Worm (Caenorhabditis elegans) whole organism, mixed stage, embryonic: ENCODE data around the gene R13H4.7.

Source experiments
- lsy-2 ChIP-seq: fragments of 150-350 bp; optimal IDR thresholded peaks from 2 replicates; lab custom pipeline; 2014; ENCODE audit warnings: missing biosample characterization, missing genetic modification characterization
- snpc-4 ChIP-seq: fragments of 150-350 bp; optimal IDR thresholded peaks from 2 replicates; lab custom pipeline; 2014; ENCODE audit warnings: missing biosample characterization, missing genetic modification characterization
- unc-39 ChIP-seq: fragments of 150-350 bp; optimal IDR thresholded peaks from 2 replicates; lab custom pipeline; 2014; ENCODE audit warnings: missing biosample characterization, missing genetic modification characterization
- unc-62 ChIP-seq: fragments of 150-350 bp; optimal IDR thresholded peaks from 2 replicates; lab custom pipeline; 2014; ENCODE audit warnings: missing biosample characterization, missing genetic modification reagents, missing genetic modification characterization

- TF ChIP-seq snpc-4 (tag; lab: Kevin White, UChicago) (no peak), unc-39 (tag; lab: Kevin White, UChicago) (no peak), lsy-2 (no peak), unc-62 (no peak)
Measured at ce11 chrV:11833319-11833718, 34.7 kb downstream of the R13H4.7 start, which contains the start of gene pho-8.
